Worm (Caenorhabditis elegans) whole organism, L4/young adult: ENCODE data around the gene C29F9.12.

Experiments
- W03F9.2 ChIP-seq: fragments of 150-350 bp; optimal IDR thresholded peaks from 2 replicates; lab custom pipeline; 2014; ENCODE audit warnings: missing biosample characterization, missing genetic modification characterization
- him-1 ChIP-seq: sonication (generic microtip); optimal IDR thresholded peaks from 2 replicates; lab custom pipeline; 2016; ENCODE audit warnings: missing genotype, missing genetic modification reagents, missing genetic modification characterization, missing compliant biosample characterization

DNA sequence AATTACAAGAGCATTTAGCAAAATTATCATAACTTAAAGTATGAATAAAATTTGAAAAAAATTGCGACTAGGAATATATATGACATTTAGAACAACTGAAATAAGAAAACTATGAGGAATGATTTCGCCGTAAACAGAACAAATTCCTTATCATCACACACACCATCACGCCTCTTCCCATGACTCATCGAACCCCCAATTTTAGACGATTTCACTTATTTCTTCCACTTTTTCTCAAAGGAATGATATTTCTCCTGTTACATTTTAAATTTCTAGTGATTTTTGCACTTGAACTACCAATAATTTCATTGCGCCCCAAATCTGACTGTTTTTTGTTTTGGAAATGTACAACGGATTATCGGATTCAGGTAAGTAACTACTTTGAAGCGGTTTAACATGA is 34.8 kb upstream of the C29F9.12 start, which contains the start of the genes zig-13 and ver-1:
- TF ChIP-seq him-1 (no peak), W03F9.2 (tag; lab: Kevin White, UChicago) (no peak)
